Worm (Caenorhabditis elegans) whole organism, L4/young adult: ENCODE measurements around the gene serp-1.1.

Experiments used
- W03F9.2 ChIP-seq: fragments of 150-350 bp; optimal IDR thresholded peaks from 2 replicates; lab custom pipeline; 2014; ENCODE audit warnings: missing biosample characterization, missing genetic modification characterization
- dao-5 ChIP-seq: sonication (generic microtip); optimal IDR thresholded peaks from 2 replicates; lab custom pipeline; 2016; ENCODE audit warnings: missing genotype, missing genetic modification characterization, moderate library complexity, missing compliant biosample characterization
- him-1 ChIP-seq: sonication (generic microtip); optimal IDR thresholded peaks from 2 replicates; lab custom pipeline; 2016; ENCODE audit warnings: missing genotype, missing genetic modification reagents, missing genetic modification characterization, missing compliant biosample characterization

DNA sequence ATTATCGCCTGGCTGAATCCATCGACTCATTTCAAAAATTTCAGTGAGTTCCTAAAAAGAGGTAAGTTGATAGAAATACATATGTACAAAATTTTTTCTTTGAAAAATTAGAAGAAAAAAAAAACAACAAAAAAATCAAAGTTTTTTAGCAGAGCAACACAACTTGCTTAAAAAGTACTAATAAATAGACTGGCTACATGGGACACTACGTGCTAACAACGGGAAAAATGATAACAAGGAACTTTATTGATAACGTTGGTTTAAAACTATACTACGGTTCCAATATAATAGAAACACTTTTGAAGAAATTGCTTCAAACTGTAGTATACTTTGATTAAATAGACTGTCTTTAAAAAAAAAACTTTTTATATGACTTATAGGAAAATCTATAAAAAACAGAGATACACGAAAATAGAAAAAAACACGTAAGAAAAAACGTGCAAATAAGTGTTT lies 2.9 kb upstream of the serp-1.1 start, which contains the start of gene acox-1.6:
- TF ChIP-seq him-1 = no peak
- no peak for TF ChIP-seq dao-5 (tag; lab: Kevin White, UChicago)
- TF ChIP-seq W03F9.2 (tag; lab: Kevin White, UChicago) = no peak
